Worm (Caenorhabditis elegans) whole organism, L1 larva: ENCODE measurements around the gene ptp-3.
A peak's percentile ranks its signal among the peaks of the same experiment; 100 is the strongest.

ENCODE experiments used
- C04F5.9 ChIP-seq: sonication (generic microtip); optimal IDR thresholded peaks from 2 replicates; lab custom pipeline; 2016; ENCODE audit warnings: missing genetic modification characterization, missing compliant biosample characterization
- C16A3.4 ChIP-seq: fragments of 150-350 bp; optimal IDR thresholded peaks from 2 replicates; lab custom pipeline; 2014; ENCODE audit warnings: missing biosample characterization, missing genetic modification characterization
- aha-1 ChIP-seq: fragments of 150-350 bp; optimal IDR thresholded peaks from 2 replicates; lab custom pipeline; 2014; ENCODE audit warnings: missing biosample characterization, missing genetic modification characterization
- alr-1 ChIP-seq: fragments of 200-800 bp; sonication (Bioruptor generic); optimal IDR thresholded peaks from 2 replicates; lab custom pipeline; 2018; ENCODE audit warnings: borderline replicate concordance, mild to moderate bottlenecking, missing genetic modification characterization, missing compliant biosample characterization
- blmp-1 ChIP-seq: fragments of 150-350 bp; optimal IDR thresholded peaks from 2 replicates; lab custom pipeline; 2014; ENCODE audit warnings: missing biosample characterization, missing genetic modification characterization
- ceh-63 ChIP-seq: fragments of 200-800 bp; sonication (Bioruptor generic); optimal IDR thresholded peaks from 2 replicates; lab custom pipeline; 2018; ENCODE audit warnings: mild to moderate bottlenecking, missing genetic modification characterization, missing compliant biosample characterization
- ceh-8 ChIP-seq: fragments of 200-800 bp; sonication (Bioruptor generic); optimal IDR thresholded peaks from 2 replicates; lab custom pipeline; 2018; ENCODE audit warnings: mild to moderate bottlenecking, missing genetic modification characterization, moderate library complexity, missing compliant biosample characterization
- ceh-82 ChIP-seq, 3 experiments: fragments of 150-350 bp in 1 of 3; sonication (generic microtip) in 2 of 3; optimal IDR thresholded peaks; 2 replicates each; lab custom pipeline; 2014 to 2017; ENCODE audit warnings: missing biosample characterization in 3 of 3, missing genetic modification characterization in 3 of 3
- ceh-88 ChIP-seq: fragments of 200-800 bp; sonication (Bioruptor generic); IDR thresholded peaks from 2 replicates; pipeline ENCODE4 v1.3.6; 2022; ENCODE audit warnings: missing genetic modification characterization, missing compliant biosample characterization
- efl-1 ChIP-seq, 4 experiments: fragments of 150-350 bp; optimal IDR thresholded peaks in 3 of 4; peaks in 1 of 4; 1 replicate in 1 of 4; 2 replicates in 3 of 4; lab custom pipeline; 2014; ENCODE audit warnings: missing biosample characterization in 2 of 4, missing genetic modification characterization in 2 of 4, missing genetic modification reagents in 2 of 4
- fkh-10 ChIP-seq: sonication (generic microtip); optimal IDR thresholded peaks from 2 replicates; lab custom pipeline; 2017; ENCODE audit warnings: missing biosample characterization, missing genetic modification reagents, missing genetic modification characterization
- fkh-4 ChIP-seq: sonication (generic microtip); optimal IDR thresholded peaks from 2 replicates; lab custom pipeline; 2016; ENCODE audit warnings: missing compliant biosample characterization, missing genetic modification characterization, borderline replicate concordance
- fos-1 ChIP-seq: fragments of 150-350 bp; optimal IDR thresholded peaks from 2 replicates; lab custom pipeline; 2014; ENCODE audit warnings: missing biosample characterization, missing genetic modification characterization
- grh-1 ChIP-seq: fragments of 200-800 bp; sonication (Bioruptor generic); IDR thresholded peaks from 2 replicates; pipeline ENCODE4 v1.3.6; 2022; ENCODE audit warnings: missing genetic modification reagents, missing genetic modification characterization, missing compliant biosample characterization
- hlh-4 ChIP-seq: sonication (generic microtip); optimal IDR thresholded peaks from 2 replicates; lab custom pipeline; 2016; ENCODE audit warnings: mild to moderate bottlenecking, missing genetic modification characterization, missing compliant biosample characterization
- isw-1 ChIP-seq: fragments of 200-800 bp; sonication (Bioruptor generic); IDR thresholded peaks from 2 replicates; pipeline ENCODE4 v1.3.6; 2022; ENCODE audit warnings: missing genetic modification characterization, missing compliant biosample characterization
- jun-1 ChIP-seq: fragments of 150-350 bp; optimal IDR thresholded peaks from 2 replicates; lab custom pipeline; 2014; ENCODE audit warnings: missing biosample characterization, missing genetic modification reagents, missing genetic modification characterization
- lin-13 ChIP-seq: fragments of 150-350 bp; optimal IDR thresholded peaks from 2 replicates; lab custom pipeline; 2014; ENCODE audit warnings: missing biosample characterization, missing genetic modification reagents, missing genetic modification characterization
- lin-14 ChIP-seq: fragments of 200-800 bp; sonication (Bioruptor generic); optimal IDR thresholded peaks from 2 replicates; lab custom pipeline; 2018; ENCODE audit warnings: mild to moderate bottlenecking, missing genetic modification characterization, moderate library complexity, missing compliant biosample characterization
- lin-15B ChIP-seq: fragments of 150-350 bp; sonication (generic microtip); optimal IDR thresholded peaks from 3 replicates; lab custom pipeline; 2014; ENCODE audit warnings: missing biosample characterization, missing genetic modification characterization
- lin-35 ChIP-seq, 2 experiments: fragments of 150-350 bp; optimal IDR thresholded peaks; 2 replicates each; lab custom pipeline; 2014; ENCODE audit warnings: missing biosample characterization in 2 of 2, missing genetic modification characterization in 2 of 2, missing genetic modification reagents in 2 of 2
- lin-39 ChIP-seq: fragments of 150-350 bp; optimal IDR thresholded peaks from 2 replicates; lab custom pipeline; 2014; ENCODE audit warnings: missing biosample characterization, missing genetic modification reagents, missing genetic modification characterization
- lsy-2 ChIP-seq, 2 experiments: fragments of 150-350 bp; optimal IDR thresholded peaks; 2 replicates each; lab custom pipeline; 2014; ENCODE audit warnings: missing biosample characterization in 2 of 2, missing genetic modification characterization in 2 of 2
- mdl-1 ChIP-seq, 2 experiments: fragments of 150-350 bp; optimal IDR thresholded peaks; 2 replicates each; lab custom pipeline; 2014 to 2017; ENCODE audit warnings: missing biosample characterization in 2 of 2, missing genetic modification characterization in 2 of 2, inconsistent platforms in 1 of 2
- nhr-11 ChIP-seq: fragments of 150-350 bp; optimal IDR thresholded peaks from 2 replicates; lab custom pipeline; 2014; ENCODE audit warnings: missing biosample characterization, missing genetic modification characterization
- nhr-12 ChIP-seq: sonication (generic microtip); optimal IDR thresholded peaks from 2 replicates; lab custom pipeline; 2017; ENCODE audit warnings: missing biosample characterization, missing genetic modification characterization
- nhr-19 ChIP-seq: fragments of 200-800 bp; sonication (Bioruptor generic); conservative IDR thresholded peaks from 2 replicates; pipeline ENCODE4 v1.3.6; 2022; ENCODE audit warnings: missing genetic modification characterization, missing compliant biosample characterization
- nhr-20 ChIP-seq: sonication (generic microtip); optimal IDR thresholded peaks from 2 replicates; lab custom pipeline; 2016; ENCODE audit warnings: mild to moderate bottlenecking, missing genetic modification characterization, missing compliant biosample characterization
- nhr-47 ChIP-seq: sonication (generic microtip); optimal IDR thresholded peaks from 2 replicates; lab custom pipeline; 2016; ENCODE audit warnings: mild to moderate bottlenecking, missing genetic modification characterization, moderate library complexity, missing compliant biosample characterization
- nhr-77 ChIP-seq: fragments of 150-350 bp; optimal IDR thresholded peaks from 2 replicates; lab custom pipeline; 2014; ENCODE audit warnings: missing biosample characterization, missing genetic modification characterization
- nhr-85 ChIP-seq: sonication (generic microtip); peaks from one replicate; lab custom pipeline; 2016; ENCODE audit warnings: missing genetic modification characterization, inconsistent platforms, missing compliant biosample characterization
- nhr-90 ChIP-seq: sonication (generic microtip); optimal IDR thresholded peaks from 2 replicates; lab custom pipeline; 2016; ENCODE audit warnings: mild to moderate bottlenecking, missing genetic modification characterization, missing compliant biosample characterization; ENCODE audit not compliant: poor library complexity
- pag-3 ChIP-seq: sonication (generic microtip); optimal IDR thresholded peaks from 2 replicates; lab custom pipeline; 2017; ENCODE audit warnings: missing genetic modification characterization, mild to moderate bottlenecking, missing compliant biosample characterization, antibody characterized with exemption, borderline replicate concordance; ENCODE audit not compliant: insufficient read depth
- pqm-1 ChIP-seq: sonication (generic microtip); optimal IDR thresholded peaks from 3 replicates; lab custom pipeline; 2017; ENCODE audit warnings: missing biosample characterization, missing genetic modification characterization
- rnt-1 ChIP-seq: sonication (generic microtip); optimal IDR thresholded peaks from 2 replicates; lab custom pipeline; 2016; ENCODE audit warnings: mild to moderate bottlenecking, missing genetic modification characterization, moderate library complexity, missing compliant biosample characterization
- sox-4 ChIP-seq: sonication (generic microtip); optimal IDR thresholded peaks from 2 replicates; lab custom pipeline; 2016; ENCODE audit warnings: missing genetic modification characterization, missing compliant biosample characterization
- sup-37 ChIP-seq: fragments of 200-800 bp; sonication (Bioruptor generic); optimal IDR thresholded peaks from 2 replicates; lab custom pipeline; 2018; ENCODE audit warnings: mild to moderate bottlenecking, missing genetic modification characterization, missing compliant biosample characterization
- swsn-7 ChIP-seq: sonication (generic microtip); optimal IDR thresholded peaks from 2 replicates; lab custom pipeline; 2016; ENCODE audit warnings: missing genetic modification characterization, missing compliant biosample characterization
- unc-130 ChIP-seq: fragments of 150-350 bp; optimal IDR thresholded peaks from 2 replicates; lab custom pipeline; 2017; ENCODE audit warnings: missing biosample characterization, missing genetic modification characterization, inconsistent platforms
- unc-62 ChIP-seq: fragments of 150-350 bp; optimal IDR thresholded peaks from 2 replicates; lab custom pipeline; 2014; ENCODE audit warnings: missing biosample characterization, missing genetic modification reagents, missing genetic modification characterization
- ztf-11 ChIP-seq, 2 experiments: sonication (generic microtip); optimal IDR thresholded peaks; 2 replicates each; lab custom pipeline; 2016 to 2017; ENCODE audit warnings: missing genetic modification characterization in 2 of 2, missing biosample characterization in 1 of 2, missing compliant biosample characterization in 1 of 2

The ptp-3 gene

DNA sequence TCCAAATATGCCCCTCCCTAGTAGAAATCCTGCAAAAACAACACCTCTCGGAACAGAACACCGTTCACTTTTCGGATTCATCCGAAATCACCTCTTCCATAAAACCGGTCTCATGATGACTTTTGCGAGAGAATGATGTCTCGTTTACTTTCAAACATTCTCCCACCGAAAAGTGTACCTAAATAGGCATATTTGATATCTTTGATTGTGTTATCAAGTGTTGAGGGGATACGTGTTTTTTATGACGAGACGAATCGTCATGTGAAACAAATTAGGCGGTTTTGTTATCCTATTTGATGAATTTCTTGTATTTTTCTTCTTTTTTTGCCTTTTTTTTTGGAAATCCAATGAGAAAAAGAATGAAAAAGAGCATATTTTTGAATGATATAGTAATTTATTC is 39.9 kb downstream of the ptp-3 start (continued):
- TF ChIP-seq nhr-85 (tag; lab: Kevin White, UChicago) (peak; percentile 22), efl-1 (optimal IDR thresholded peaks at IDR 0.05; lab: Kevin White, UChicago) (peak in 1 of 2 experiments; percentile 13), efl-1 (GFP tag; optimal IDR thresholded peaks at IDR 0.05 in 1 of 2; lab: Kevin White, UChicago) (peak in 1 of 2 experiments; percentile 17), C04F5.9 (tag; lab: Kevin White, UChicago) (no peak), ceh-63 (GFP tag; lab: Kevin White, UChicago) (no peak), alr-1 (tag; lab: Kevin White, UChicago) (no peak), lin-14 (peak; percentile 37)

DNA sequence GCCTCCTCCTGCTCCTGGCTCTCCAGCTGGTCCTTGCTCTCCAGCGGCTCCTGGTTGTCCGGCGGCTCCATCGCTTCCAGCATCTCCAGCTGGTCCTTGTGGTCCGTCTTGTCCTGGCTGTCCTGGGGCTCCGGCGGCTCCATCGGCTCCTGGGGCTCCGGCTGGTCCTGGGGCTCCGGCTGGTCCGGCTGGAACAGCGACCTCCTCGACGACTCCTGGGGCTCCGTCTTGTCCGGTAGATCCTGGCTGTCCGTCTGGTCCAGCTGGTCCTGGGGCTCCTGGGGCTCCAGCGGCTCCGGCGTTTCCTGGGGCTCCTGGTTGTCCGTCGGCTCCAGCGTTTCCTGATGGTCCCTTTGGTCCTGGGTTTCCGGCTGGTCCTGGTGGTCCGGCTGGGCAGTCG is 40.4 kb downstream of the ptp-3 start:
- TF ChIP-seq ceh-82 (tag; optimal IDR thresholded peaks at IDR 0.05; lab: Kevin White, UChicago), result no peak
- no peak for TF ChIP-seq unc-62 (GFP tag; lab: Kevin White, UChicago)
- peak; percentile 84 for TF ChIP-seq ceh-8 (GFP tag; lab: Kevin White, UChicago)
- TF ChIP-seq, all 84 proteins: peak for 1

DNA sequence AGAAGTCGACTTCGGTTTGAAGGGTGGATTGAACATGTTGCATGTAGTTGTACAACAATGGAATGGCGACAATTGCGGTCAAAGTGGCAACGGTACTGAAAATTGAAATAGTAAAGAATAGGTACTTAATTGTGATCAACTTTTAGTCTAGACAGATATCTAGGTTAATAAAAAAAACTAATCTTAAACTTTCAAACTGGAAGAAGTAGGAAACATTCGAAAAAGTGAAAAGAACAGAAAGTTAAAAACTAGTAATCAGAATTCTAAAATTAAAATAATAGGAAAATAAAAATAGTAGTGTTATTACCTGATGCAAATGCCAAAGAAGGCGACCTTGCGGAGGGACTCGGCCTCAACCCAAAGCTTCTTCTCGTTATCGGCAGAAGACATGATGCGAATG is 41.1 kb downstream of the ptp-3 start:
- TF ChIP-seq C16A3.4 (tag; lab: Kevin White, UChicago), result no peak
- TF ChIP-seq fkh-4 (tag; lab: Kevin White, UChicago), result no peak
- no peak for TF ChIP-seq sox-4 (tag; lab: Kevin White, UChicago)
- no peak for TF ChIP-seq efl-1 (optimal IDR thresholded peaks at IDR 0.05; lab: Kevin White, UChicago)
- peak in 1 of 2 experiments; percentile 14 for TF ChIP-seq efl-1 (GFP tag; optimal IDR thresholded peaks at IDR 0.05 in 1 of 2; lab: Kevin White, UChicago)
- TF ChIP-seq swsn-7 (tag; lab: Kevin White, UChicago), result no peak
- no peak for TF ChIP-seq lin-14
- no peak for TF ChIP-seq hlh-4 (tag; lab: Kevin White, UChicago)
- no peak for TF ChIP-seq aha-1 (tag; lab: Kevin White, UChicago)
- TF ChIP-seq, all 84 proteins: peak for 1

DNA sequence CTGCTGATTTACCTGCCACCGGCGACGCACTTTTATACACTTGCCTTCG is 41.3 kb downstream of the ptp-3 start, which contains the start of gene ram-2:
Gene ram-2, minus strand, starts transcription at position 47 of the 49 bp plus-strand sequence.
- TF ChIP-seq lin-13 (no peak), fos-1 (tag; lab: Kevin White, UChicago) (no peak), lin-15B (tag; lab: Kevin White, UChicago) (no peak), grh-1 (GFP tag; lab: Robert Waterston, UW) (no peak), ceh-63 (GFP tag; lab: Kevin White, UChicago) (no peak), fkh-10 (no peak), mdl-1 (tag; optimal IDR thresholded peaks at IDR 0.05; lab: Kevin White, UChicago) (no peak), lsy-2 (tag; optimal IDR thresholded peaks at IDR 0.05; lab: Kevin White, UChicago) (no peak), nhr-12 (tag; lab: Kevin White, UChicago) (no peak), ceh-88 (GFP tag; lab: Robert Waterston, UW) (no peak), lin-35 (GFP tag; optimal IDR thresholded peaks at IDR 0.05; lab: Kevin White, UChicago) (no peak), nhr-47 (tag; lab: Kevin White, UChicago) (no peak), nhr-19 (GFP tag; lab: Robert Waterston, UW) (no peak), lin-39 (tag; lab: Kevin White, UChicago) (no peak), unc-130 (no peak), sup-37 (GFP tag; lab: Kevin White, UChicago) (no peak), nhr-20 (tag; lab: Kevin White, UChicago) (no peak)

DNA sequence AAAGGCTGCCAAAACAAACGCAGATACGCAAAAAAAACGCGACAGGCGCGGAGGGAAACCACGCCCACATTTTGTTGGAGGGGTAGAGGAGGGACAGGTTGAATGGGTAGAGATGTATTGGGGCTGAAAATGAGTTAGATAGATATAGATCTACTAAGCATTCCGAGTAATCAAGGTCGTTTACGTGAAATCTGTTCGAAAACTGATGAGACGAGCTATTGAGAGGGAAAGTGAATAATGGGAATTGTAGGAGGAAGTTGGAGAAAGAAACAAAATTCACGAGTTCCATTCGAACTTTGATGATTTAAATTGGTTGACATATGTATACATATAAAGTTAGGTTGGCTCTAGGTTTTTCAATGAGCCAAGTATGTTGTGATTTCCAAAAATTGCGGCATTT is 41.5 kb downstream of the ptp-3 start:
- TF ChIP-seq nhr-85 (tag; lab: Kevin White, UChicago), result peak; percentile 88
- no peak for TF ChIP-seq swsn-7 (tag; lab: Kevin White, UChicago)
- peak; percentile 56 for TF ChIP-seq lin-14

DNA sequence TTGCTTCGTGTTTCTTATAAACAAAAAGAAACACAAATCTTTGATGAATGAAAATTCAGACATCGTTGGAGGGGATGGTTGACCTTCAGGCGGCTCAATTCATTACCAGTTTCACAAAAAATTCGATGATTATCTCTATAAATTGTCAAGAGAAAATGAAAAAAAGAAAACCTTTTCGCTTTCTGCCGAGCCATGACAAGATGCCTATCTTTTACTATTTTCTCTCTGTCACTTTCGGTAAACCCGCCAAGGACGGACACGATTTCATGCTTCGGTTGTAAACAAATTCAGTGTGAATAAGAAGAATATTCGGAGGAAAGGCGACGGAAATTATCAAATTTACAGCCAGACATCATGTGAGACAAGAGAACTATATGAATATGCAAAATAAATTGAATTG is 45.4 kb downstream of the ptp-3 start:
- TF ChIP-seq pag-3 (tag; lab: Kevin White, UChicago) (no peak), isw-1 (GFP tag; lab: Robert Waterston, UW) (no peak), ceh-8 (GFP tag; lab: Kevin White, UChicago) (no peak), nhr-11 (tag; lab: Kevin White, UChicago) (no peak), pqm-1 (tag; lab: Kevin White, UChicago) (no peak), mdl-1 (tag; optimal IDR thresholded peaks at IDR 0.05; lab: Kevin White, UChicago) (no peak), ztf-11 (tag; optimal IDR thresholded peaks at IDR 0.05; lab: Kevin White, UChicago) (no peak), jun-1 (tag; lab: Kevin White, UChicago) (no peak), lsy-2 (tag; optimal IDR thresholded peaks at IDR 0.05; lab: Kevin White, UChicago) (peak in 1 of 2 experiments; percentile 9), unc-62 (GFP tag; lab: Kevin White, UChicago) (no peak), lin-13 (no peak), C04F5.9 (tag; lab: Kevin White, UChicago) (no peak), nhr-90 (tag; lab: Kevin White, UChicago) (no peak), nhr-85 (tag; lab: Kevin White, UChicago) (peak; percentile 89), lin-14 (peak; percentile 73), sup-37 (GFP tag; lab: Kevin White, UChicago) (no peak), lin-35 (GFP tag; optimal IDR thresholded peaks at IDR 0.05; lab: Kevin White, UChicago) (no peak), blmp-1 (tag; lab: Kevin White, UChicago) (peak; percentile 81), nhr-77 (tag; lab: Kevin White, UChicago) (no peak), rnt-1 (tag; lab: Kevin White, UChicago) (no peak), aha-1 (tag; lab: Kevin White, UChicago) (no peak), grh-1 (GFP tag; lab: Robert Waterston, UW) (0 out of 2 replicates have a peak, but pooled peaks have one; percentile 35)
